Worm (Caenorhabditis elegans): ENCODE results near the gene sul-1.

The sul-1 gene

DNA sequence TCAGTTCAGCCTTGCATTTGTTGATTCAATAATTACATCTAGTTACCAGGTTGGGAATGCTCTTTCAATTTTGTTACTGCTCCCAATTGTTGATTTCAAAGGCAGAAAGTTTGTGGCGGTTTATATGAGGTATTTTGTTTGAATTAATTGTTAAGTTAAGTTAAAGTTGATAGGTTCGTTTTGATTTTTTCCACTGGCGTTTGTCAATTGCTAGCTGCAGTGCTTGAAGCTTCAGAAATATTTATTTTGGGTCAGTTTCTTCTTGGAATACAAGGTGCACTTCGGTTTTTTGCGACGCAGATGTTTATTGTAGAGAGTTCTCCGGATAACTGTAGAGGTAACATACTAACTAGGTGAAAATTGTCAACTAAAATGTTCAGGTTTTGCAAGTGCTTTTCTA, 31.1 kb upstream of the sul-1 start, which contains the start of gene F11D5.5:
F11D5.5 (plus strand) TSS at position 301 of the 400 bp plus-strand sequence.
- TF ChIP-seq mab-5 (tag; optimal IDR thresholded peaks at IDR 0.05) (no peak), zag-1 (tag; optimal IDR thresholded peaks at IDR 0.05) (no peak), unc-55 (GFP tag; optimal IDR thresholded peaks at IDR 0.05) (no peak), egl-27 (tag; optimal IDR thresholded peaks at IDR 0.05) (no peak), gmeb-1 (tag; optimal IDR thresholded peaks at IDR 0.05) (no peak), nhr-21 (tag; optimal IDR thresholded peaks at IDR 0.05) (no peak), peb-1 (tag; optimal IDR thresholded peaks at IDR 0.05) (no peak), ceh-82 (tag; optimal IDR thresholded peaks at IDR 0.05) (no peak), sma-3 (GFP tag; optimal IDR thresholded peaks at IDR 0.05) (no peak), aly-2 (tag; optimal IDR thresholded peaks at IDR 0.05) (no peak), elt-3 (tag; optimal IDR thresholded peaks at IDR 0.05) (no peak), sem-4 (tag; optimal IDR thresholded peaks at IDR 0.05) (no peak), lin-11 (tag; optimal IDR thresholded peaks at IDR 0.05) (no peak), blmp-1 (tag; optimal IDR thresholded peaks at IDR 0.05; ENCODE audit: insufficient read depth) (no peak), ama-1 (optimal IDR thresholded peaks at IDR 0.05) (no peak), snpc-4 (tag; optimal IDR thresholded peaks at IDR 0.05) (no peak), skn-1 (tag; optimal IDR thresholded peaks at IDR 0.05) (no peak), nhr-10 (tag; optimal IDR thresholded peaks at IDR 0.05) (no peak), ztf-1 (GFP tag; conservative IDR thresholded peaks at IDR 0.05) (no peak), dmd-4 (tag; optimal IDR thresholded peaks at IDR 0.05) (no peak)

DNA sequence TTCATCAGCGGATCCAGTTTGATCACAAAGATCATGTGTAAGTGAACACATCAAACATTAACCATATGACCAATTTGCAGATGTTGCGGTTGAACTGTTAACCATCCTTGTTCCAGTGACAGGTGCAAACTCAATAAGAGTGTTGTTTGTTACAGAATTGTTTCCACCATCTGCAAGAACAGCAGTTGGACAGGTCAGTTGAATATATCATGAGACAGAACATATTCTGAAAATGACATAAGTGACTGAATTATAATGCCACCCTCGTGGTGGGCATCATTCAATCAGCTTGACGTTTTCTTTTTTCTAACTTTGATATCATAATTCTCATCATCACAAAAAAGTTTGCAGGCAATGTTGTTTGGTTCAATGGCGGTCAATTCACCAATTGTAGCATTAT, 29.9 kb upstream of the sul-1 start:
- no peak for TF ChIP-seq crh-2 (tag; optimal IDR thresholded peaks at IDR 0.05)
- no peak for TF ChIP-seq sem-4 (tag; optimal IDR thresholded peaks at IDR 0.05)
- no peak for TF ChIP-seq lin-39 (tag; optimal IDR thresholded peaks at IDR 0.05)
- TF ChIP-seq zag-1 (tag; optimal IDR thresholded peaks at IDR 0.05): no peak
- TF ChIP-seq elt-1 (tag; optimal IDR thresholded peaks at IDR 0.05): no peak
- TF ChIP-seq aly-2 (tag; optimal IDR thresholded peaks at IDR 0.05): no peak
- no peak for TF ChIP-seq lin-13 (GFP tag; optimal IDR thresholded peaks at IDR 0.05)
- no peak for TF ChIP-seq blmp-1 (tag; optimal IDR thresholded peaks at IDR 0.05; ENCODE audit: insufficient read depth)
- TF ChIP-seq gmeb-1 (tag; optimal IDR thresholded peaks at IDR 0.05): no peak
- TF ChIP-seq unc-39 (tag; optimal IDR thresholded peaks at IDR 0.05): no peak
- TF ChIP-seq lsy-2 (tag; optimal IDR thresholded peaks at IDR 0.05): no peak
- no peak for TF ChIP-seq nhr-6 (tag; optimal IDR thresholded peaks at IDR 0.05)
- no peak for TF ChIP-seq mbf-1 (tag; optimal IDR thresholded peaks at IDR 0.05)
- no peak for TF ChIP-seq fos-1 (tag; optimal IDR thresholded peaks at IDR 0.05)
- TF ChIP-seq nhr-12 (tag; optimal IDR thresholded peaks at IDR 0.05): no peak
- no peak for TF ChIP-seq lin-11 (tag; optimal IDR thresholded peaks at IDR 0.05)
- no peak for TF ChIP-seq nhr-25 (tag; optimal IDR thresholded peaks at IDR 0.05)
- TF ChIP-seq ama-1 (optimal IDR thresholded peaks at IDR 0.05): no peak
- no peak for TF ChIP-seq nhr-21 (tag; optimal IDR thresholded peaks at IDR 0.05)

DNA sequence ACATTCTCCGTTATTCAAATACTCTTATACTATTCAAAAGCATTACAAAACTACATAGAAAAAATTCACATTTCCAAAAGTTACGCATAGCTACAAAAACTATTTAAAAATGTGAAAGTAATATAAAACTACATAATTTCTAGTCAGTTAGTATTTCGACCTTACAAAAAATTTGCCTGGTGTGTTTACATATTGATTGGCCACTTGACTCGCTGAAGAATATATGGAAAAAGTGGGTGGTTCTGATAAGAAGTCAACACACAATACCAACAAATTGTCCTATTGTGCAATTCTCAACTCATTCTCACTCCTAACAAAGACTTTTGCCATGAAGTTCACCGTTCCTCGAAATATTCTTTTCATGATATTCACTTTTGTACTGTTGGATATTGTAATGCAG, 27.9 kb upstream of the sul-1 start, which contains the start of gene K09C4.1:
K09C4.1 (plus strand) TSS at position 301 of the 400 bp plus-strand sequence.
- TF ChIP-seq ztf-11 (tag; optimal IDR thresholded peaks at IDR 0.05): no peak

DNA sequence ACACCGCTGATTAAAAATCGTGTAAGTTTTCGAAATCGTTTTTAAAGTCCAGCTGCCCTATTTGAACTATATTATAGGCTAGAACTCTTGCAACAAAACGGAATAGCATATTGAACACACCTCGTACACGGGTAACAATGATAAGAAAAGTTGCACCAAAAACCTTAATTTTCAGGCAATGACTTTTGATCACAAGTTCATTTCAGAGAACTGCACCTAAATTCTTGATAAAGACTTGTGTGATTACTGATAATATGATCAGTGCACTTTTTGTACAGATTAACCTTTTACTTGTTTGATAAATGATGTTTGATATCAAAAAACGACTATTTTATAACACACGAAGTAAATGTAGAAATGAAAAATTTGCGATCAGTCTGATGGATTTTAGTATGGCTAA, 27.1 kb upstream of the sul-1 start:
- TF ChIP-seq ztf-1 (GFP tag; conservative IDR thresholded peaks at IDR 0.05) (no peak), fos-1 (tag; optimal IDR thresholded peaks at IDR 0.05) (peak; percentile 88), nhr-12 (tag; optimal IDR thresholded peaks at IDR 0.05) (no peak), gmeb-1 (tag; optimal IDR thresholded peaks at IDR 0.05) (peak; percentile 26), sma-9 (GFP tag; optimal IDR thresholded peaks at IDR 0.05) (peak; percentile 90), sma-9 (tag; optimal IDR thresholded peaks at IDR 0.05) (no peak), nhr-11 (tag; optimal IDR thresholded peaks at IDR 0.05) (no peak)

DNA sequence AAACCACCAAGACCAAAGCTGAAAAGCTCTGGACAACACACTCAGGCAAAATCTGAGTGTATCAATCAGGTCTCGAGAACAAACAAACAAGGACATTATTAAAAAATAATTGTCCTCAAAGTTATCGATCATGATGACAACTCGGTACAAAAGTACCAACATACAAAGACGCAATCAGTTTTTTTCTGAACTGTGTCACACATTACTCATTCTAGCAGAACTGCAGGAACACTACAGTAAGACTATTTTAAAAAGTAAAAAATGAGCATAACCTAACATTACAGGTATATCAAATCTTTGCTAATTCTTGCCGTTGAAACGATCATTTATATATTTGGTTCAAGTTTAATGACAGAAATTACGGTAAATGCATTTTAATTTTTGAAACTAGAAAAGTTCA, 25.5 kb upstream of the sul-1 start, which contains the start of gene K09C4.2:
K09C4.2 (plus strand) TSS at position 301 of the 400 bp plus-strand sequence.
- TF ChIP-seq skn-1 (tag; optimal IDR thresholded peaks at IDR 0.05) (no peak), blmp-1 (tag; optimal IDR thresholded peaks at IDR 0.05; ENCODE audit: insufficient read depth) (no peak), crh-2 (tag; optimal IDR thresholded peaks at IDR 0.05) (no peak), nhr-10 (tag; optimal IDR thresholded peaks at IDR 0.05) (no peak), unc-62 (GFP tag; optimal IDR thresholded peaks at IDR 0.05) (no peak)
